Worm (Caenorhabditis elegans) whole organism, late embryonic: ENCODE data around the gene Y51H4A.25.
"Not testable (repeated sequence)": the region's sequence is repeated elsewhere in the genome, so short reads cannot be mapped to it uniquely, and the experiment has no call there.

Source experiments
- K02D7.2 ChIP-seq: sonication (generic microtip); optimal IDR thresholded peaks from 2 replicates; lab custom pipeline; 2017; ENCODE audit warnings: mild to moderate bottlenecking, missing genetic modification characterization, missing compliant biosample characterization
- T23F11.4 ChIP-seq: fragments of 200-800 bp; sonication (Bioruptor generic); optimal IDR thresholded peaks from 2 replicates; lab custom pipeline; 2018; ENCODE audit warnings: mild to moderate bottlenecking, missing genetic modification characterization, missing compliant biosample characterization
- Y22D7AL.16 ChIP-seq: sonication (generic microtip); optimal IDR thresholded peaks from 2 replicates; lab custom pipeline; 2016; ENCODE audit warnings: missing genetic modification characterization, missing compliant biosample characterization
- ahr-1 ChIP-seq: sonication (generic microtip); optimal IDR thresholded peaks from 2 replicates; lab custom pipeline; 2016; ENCODE audit warnings: missing genetic modification characterization, missing compliant biosample characterization
- ama-1 ChIP-seq: fragments of 150-350 bp; optimal IDR thresholded peaks from 2 replicates; lab custom pipeline; 2014
- ceh-14 ChIP-seq: sonication (generic microtip); optimal IDR thresholded peaks from 2 replicates; lab custom pipeline; 2016; ENCODE audit warnings: missing genotype, missing genetic modification characterization, missing compliant biosample characterization
- ceh-19 ChIP-seq: fragments of 200-800 bp; sonication (Bioruptor generic); optimal IDR thresholded peaks from 2 replicates; lab custom pipeline; 2018; ENCODE audit warnings: mild to moderate bottlenecking, missing genetic modification characterization, missing compliant biosample characterization
- ceh-2 ChIP-seq: sonication (generic microtip); optimal IDR thresholded peaks from 2 replicates; lab custom pipeline; 2016; ENCODE audit warnings: missing genotype, missing genetic modification characterization, missing compliant biosample characterization
- ceh-22 ChIP-seq: sonication (generic microtip); optimal IDR thresholded peaks from 2 replicates; lab custom pipeline; 2017; ENCODE audit warnings: missing biosample characterization, missing genetic modification characterization
- ceh-24 ChIP-seq: sonication (generic microtip); optimal IDR thresholded peaks from 2 replicates; lab custom pipeline; 2016; ENCODE audit warnings: mild to moderate bottlenecking, missing genetic modification characterization, missing compliant biosample characterization
- ceh-30 ChIP-seq: fragments of 150-350 bp; optimal IDR thresholded peaks from 2 replicates; lab custom pipeline; 2014; ENCODE audit warnings: missing biosample characterization, missing genetic modification characterization
- ceh-31 ChIP-seq: sonication (generic microtip); optimal IDR thresholded peaks from 2 replicates; lab custom pipeline; 2016; ENCODE audit warnings: missing genetic modification characterization, missing compliant biosample characterization
- ceh-6 ChIP-seq: fragments of 200-800 bp; sonication (Bioruptor generic); optimal IDR thresholded peaks from 2 replicates; lab custom pipeline; 2018; ENCODE audit warnings: mild to moderate bottlenecking, missing genetic modification characterization, missing compliant biosample characterization
- che-1 ChIP-seq: sonication (generic microtip); optimal IDR thresholded peaks from 2 replicates; lab custom pipeline; 2016; ENCODE audit warnings: mild to moderate bottlenecking, missing genetic modification characterization, missing compliant biosample characterization
- dmd-4 ChIP-seq: sonication (generic microtip); optimal IDR thresholded peaks from 2 replicates; lab custom pipeline; 2016; ENCODE audit warnings: borderline replicate concordance, missing genetic modification characterization, missing compliant biosample characterization
- dve-1 ChIP-seq: sonication (generic microtip); optimal IDR thresholded peaks from 2 replicates; lab custom pipeline; 2017; ENCODE audit warnings: antibody characterized with exemption, mild to moderate bottlenecking, missing genetic modification characterization, missing compliant biosample characterization
- elt-2 ChIP-seq: sonication (generic microtip); optimal IDR thresholded peaks from 2 replicates; lab custom pipeline; 2016; ENCODE audit warnings: missing genetic modification reagents, missing genetic modification characterization, missing compliant biosample characterization
- elt-4 ChIP-seq: sonication (generic microtip); optimal IDR thresholded peaks from 2 replicates; lab custom pipeline; 2016; ENCODE audit warnings: missing genetic modification characterization, missing compliant biosample characterization
- hlh-30 ChIP-seq: sonication (generic microtip); optimal IDR thresholded peaks from 2 replicates; lab custom pipeline; 2017; ENCODE audit warnings: antibody characterized with exemption, missing genetic modification characterization, missing compliant biosample characterization; ENCODE audit not compliant: insufficient read depth
- mec-3 ChIP-seq: sonication (generic microtip); optimal IDR thresholded peaks from 2 replicates; lab custom pipeline; 2016; ENCODE audit warnings: borderline replicate concordance, missing genetic modification characterization, missing compliant biosample characterization
- nhr-232 ChIP-seq: sonication (generic microtip); optimal IDR thresholded peaks from 2 replicates; lab custom pipeline; 2016; ENCODE audit warnings: missing genetic modification characterization, missing compliant biosample characterization
- npax-4 ChIP-seq: sonication (generic microtip); optimal IDR thresholded peaks from 2 replicates; lab custom pipeline; 2016; ENCODE audit warnings: missing genetic modification characterization, missing compliant biosample characterization
- pag-3 ChIP-seq: sonication (generic microtip); optimal IDR thresholded peaks from 2 replicates; lab custom pipeline; 2016; ENCODE audit warnings: missing compliant biosample characterization, missing genetic modification characterization, borderline replicate concordance
- pat-9 ChIP-seq: fragments of 200-800 bp; sonication (Bioruptor generic); optimal IDR thresholded peaks from 2 replicates; lab custom pipeline; 2018; ENCODE audit warnings: mild to moderate bottlenecking, missing genetic modification characterization, moderate library complexity, missing compliant biosample characterization
- pros-1 ChIP-seq: fragments of 150-350 bp; optimal IDR thresholded peaks from 2 replicates; lab custom pipeline; 2014; ENCODE audit warnings: missing biosample characterization, missing genetic modification reagents, missing genetic modification characterization
- rnt-1 ChIP-seq: sonication (generic microtip); optimal IDR thresholded peaks from 2 replicates; lab custom pipeline; 2016; ENCODE audit warnings: missing genetic modification characterization, missing compliant biosample characterization
- sdc-2 ChIP-seq: sonication (generic microtip); optimal IDR thresholded peaks from 2 replicates; lab custom pipeline; 2016; ENCODE audit warnings: missing genotype, missing genetic modification characterization, missing compliant biosample characterization
- sox-4 ChIP-seq: sonication (generic microtip); optimal IDR thresholded peaks from 2 replicates; lab custom pipeline; 2017; ENCODE audit warnings: mild to moderate bottlenecking, missing genetic modification characterization, inconsistent platforms, missing compliant biosample characterization
- syd-9 ChIP-seq: sonication (generic microtip); optimal IDR thresholded peaks from 2 replicates; lab custom pipeline; 2016; ENCODE audit warnings: mild to moderate bottlenecking, missing genetic modification characterization, moderate library complexity, missing compliant biosample characterization
- tbx-7 ChIP-seq: sonication (generic microtip); optimal IDR thresholded peaks from 2 replicates; lab custom pipeline; 2016; ENCODE audit warnings: missing genotype, missing genetic modification characterization, missing compliant biosample characterization
- ttx-3 ChIP-seq: sonication (generic microtip); optimal IDR thresholded peaks from 2 replicates; lab custom pipeline; 2016; ENCODE audit warnings: missing genetic modification reagents, missing genetic modification characterization, missing compliant biosample characterization
- unc-3 ChIP-seq, 2 experiments: fragments of 200-800 bp in 1 of 2; sonication (Bioruptor generic) in 1 of 2; sonication (generic microtip) in 1 of 2; conservative IDR thresholded peaks in 1 of 2; optimal IDR thresholded peaks in 1 of 2; 2 replicates each; pipeline versions ENCODE4 v1.3.6 to Lab custom; 2016 to 2022; ENCODE audit warnings: missing compliant biosample characterization in 2 of 2, missing genetic modification characterization in 2 of 2, missing genetic modification reagents in 1 of 2
- unc-42 ChIP-seq: sonication (generic microtip); optimal IDR thresholded peaks from 2 replicates; lab custom pipeline; 2016; ENCODE audit warnings: missing genotype, missing genetic modification characterization, missing compliant biosample characterization
- unc-86 ChIP-seq: sonication (generic microtip); optimal IDR thresholded peaks from 2 replicates; lab custom pipeline; 2016; ENCODE audit warnings: missing genetic modification characterization, missing compliant biosample characterization

Gene Y51H4A.25

ce11 chrIV:16740769-16741168 is 4.6 kb downstream of the Y51H4A.25 start, which contains the start of gene Y51H4A.24:
TSS of gene Y51H4A.24 (minus strand) at chrIV:16740869.
- TF ChIP-seq sdc-2: no peak
- no peak for TF ChIP-seq unc-86
- TF ChIP-seq dve-1 (tag; lab: Kevin White, UChicago): no peak
- no peak for TF ChIP-seq unc-42 (tag; lab: Kevin White, UChicago)

- no peak for TF ChIP-seq pag-3 (tag; lab: Kevin White, UChicago)
- TF ChIP-seq ceh-31 (tag; lab: Kevin White, UChicago): no peak
- TF ChIP-seq T23F11.4 (GFP tag; lab: Kevin White, UChicago): no peak
- no peak for TF ChIP-seq ceh-30 (tag; lab: Kevin White, UChicago)
- TF ChIP-seq sdc-2: no peak
- TF ChIP-seq ceh-2 (tag; lab: Kevin White, UChicago): no peak
- TF ChIP-seq ttx-3 (tag; lab: Kevin White, UChicago): no peak
- no peak for TF ChIP-seq ahr-1 (tag; lab: Kevin White, UChicago)
- TF ChIP-seq ceh-22 (tag; lab: Kevin White, UChicago): no peak
- no peak for TF ChIP-seq sox-4 (tag; lab: Kevin White, UChicago)
- TF ChIP-seq K02D7.2 (tag; lab: Kevin White, UChicago): no peak
- TF ChIP-seq ama-1 (lab: Kevin White, UChicago): no peak
These were observed 7.4 kb downstream of the Y51H4A.25 start, which contains the start of gene Y43D4A.1 for ce11 chrIV:16743530-16743929. TSS of gene Y43D4A.1 (plus strand) at chrIV:16743830.

ce11 chrIV:16751087-16751486 is 15.0 kb downstream of the Y51H4A.25 start:
- TF ChIP-seq dmd-4 (no peak), unc-3 (GFP tag; conservative IDR thresholded peaks at IDR 0.05; lab: Robert Waterston, UW) (no peak), unc-3 (tag; optimal IDR thresholded peaks at IDR 0.05; lab: Kevin White, UChicago) (no peak), pat-9 (tag; lab: Kevin White, UChicago) (no peak), ceh-6 (GFP tag; lab: Kevin White, UChicago) (no peak)

- not testable (repeated sequence) for TF ChIP-seq ceh-24 (tag; lab: Kevin White, UChicago); syd-9 (tag; lab: Kevin White, UChicago); T23F11.4 (GFP tag; lab: Kevin White, UChicago)
These were observed 19.6 kb downstream of the Y51H4A.25 start, which contains the start of gene Y43D4A.2 for ce11 chrIV:16755771-16756170. TSS of gene Y43D4A.2 (minus strand) at chrIV:16755871.

- peak; percentile 90 for TF ChIP-seq elt-2 (tag; lab: Kevin White, UChicago)
- no peak for TF ChIP-seq ama-1 (lab: Kevin White, UChicago)
- TF ChIP-seq tbx-7 (tag; lab: Kevin White, UChicago): no peak
- TF ChIP-seq che-1: peak; percentile 23
- TF ChIP-seq Y22D7AL.16 (tag; lab: Kevin White, UChicago): no peak
- TF ChIP-seq ceh-14 (tag; lab: Kevin White, UChicago): no peak
- TF ChIP-seq elt-4 (tag; lab: Kevin White, UChicago): no peak
- no peak for TF ChIP-seq pros-1 (tag; lab: Kevin White, UChicago)
- no peak for TF ChIP-seq ceh-19 (GFP tag; lab: Kevin White, UChicago)
- TF ChIP-seq ceh-2 (tag; lab: Kevin White, UChicago): no peak
- TF ChIP-seq sdc-2: no peak
- TF ChIP-seq nhr-232: no peak
- TF ChIP-seq hlh-30 (tag; lab: Kevin White, UChicago): no peak
- no peak for TF ChIP-seq mec-3 (tag; lab: Kevin White, UChicago)
- no peak for TF ChIP-seq rnt-1 (tag; lab: Kevin White, UChicago)
- no peak for TF ChIP-seq npax-4 (tag; lab: Kevin White, UChicago)
- TF ChIP-seq K02D7.2 (tag; lab: Kevin White, UChicago): no peak
These were observed 38.9 kb downstream of the Y51H4A.25 start for ce11 chrIV:16775029-16775428.
